Worm (Caenorhabditis elegans) whole organism, mixed stage, embryonic: ENCODE results near the gene picd-1.

Source experiments
- bed-3 ChIP-seq: fragments of 200-800 bp; sonication (Bioruptor generic); optimal IDR thresholded peaks from 3 replicates; lab custom pipeline; 2018; ENCODE audit warnings: mild to moderate bottlenecking, missing genetic modification characterization, moderate library complexity, missing compliant biosample characterization
- ceh-83 ChIP-seq: fragments of 200-800 bp; sonication (Bioruptor generic); optimal IDR thresholded peaks from 2 replicates; lab custom pipeline; 2018; ENCODE audit warnings: mild to moderate bottlenecking, missing genetic modification characterization, missing compliant biosample characterization
- drap-1 ChIP-seq: fragments of 200-800 bp; sonication (Bioruptor generic); optimal IDR thresholded peaks from 3 replicates; lab custom pipeline; 2018; ENCODE audit warnings: mild to moderate bottlenecking, missing genetic modification characterization, missing compliant biosample characterization
- hlh-1 ChIP-seq: fragments of 150-350 bp; optimal IDR thresholded peaks from 2 replicates; lab custom pipeline; 2014; ENCODE audit warnings: missing biosample characterization, missing genetic modification reagents, missing genetic modification characterization
- lsy-2 ChIP-seq: fragments of 150-350 bp; optimal IDR thresholded peaks from 2 replicates; lab custom pipeline; 2014; ENCODE audit warnings: missing biosample characterization, missing genetic modification characterization
- mls-2 ChIP-seq: sonication (generic microtip); optimal IDR thresholded peaks from 2 replicates; lab custom pipeline; 2016; ENCODE audit warnings: mild to moderate bottlenecking, missing genetic modification characterization, moderate library complexity, missing compliant biosample characterization
- nhr-2 ChIP-seq: fragments of 150-350 bp; optimal IDR thresholded peaks from 2 replicates; lab custom pipeline; 2014; ENCODE audit warnings: missing biosample characterization, missing genetic modification characterization
- nhr-237 ChIP-seq: fragments of 150-350 bp; optimal IDR thresholded peaks from 2 replicates; lab custom pipeline; 2014; ENCODE audit warnings: missing biosample characterization, missing genetic modification characterization
- nhr-76 ChIP-seq: sonication (generic microtip); optimal IDR thresholded peaks from 2 replicates; lab custom pipeline; 2017; ENCODE audit warnings: missing biosample characterization, missing genetic modification characterization
- sem-2 ChIP-seq: fragments of 200-800 bp; sonication (Bioruptor generic); optimal IDR thresholded peaks from 2 replicates; lab custom pipeline; 2018; ENCODE audit warnings: mild to moderate bottlenecking, missing genetic modification characterization, missing compliant biosample characterization
- snpc-4 ChIP-seq: fragments of 150-350 bp; optimal IDR thresholded peaks from 2 replicates; lab custom pipeline; 2014; ENCODE audit warnings: missing biosample characterization, missing genetic modification characterization
- sptf-1 ChIP-seq: sonication (generic microtip); optimal IDR thresholded peaks from 2 replicates; lab custom pipeline; 2017; ENCODE audit warnings: mild to moderate bottlenecking, missing genetic modification characterization, moderate library complexity, missing compliant biosample characterization
- tbx-8 ChIP-seq: fragments of 200-800 bp; sonication (Bioruptor generic); optimal IDR thresholded peaks from 2 replicates; lab custom pipeline; 2018; ENCODE audit warnings: mild to moderate bottlenecking, missing genetic modification characterization, moderate library complexity, missing compliant biosample characterization
- unc-120 ChIP-seq: sonication (generic microtip); optimal IDR thresholded peaks from 2 replicates; lab custom pipeline; 2017; ENCODE audit warnings: missing genetic modification characterization, missing compliant biosample characterization; ENCODE audit not compliant: poor library complexity, severe bottlenecking
- unc-39 ChIP-seq: fragments of 150-350 bp; optimal IDR thresholded peaks from 2 replicates; lab custom pipeline; 2014; ENCODE audit warnings: missing biosample characterization, missing genetic modification characterization

Gene picd-1

ce11 chrV:166687-167086 lies 62.1 kb downstream of the picd-1 start, which contains the start of gene Y108G3AL.2:
Gene Y108G3AL.2 (plus strand): TSS chrV:166987.
- TF ChIP-seq sem-2 (GFP tag; lab: Kevin White, UChicago) (no peak), nhr-237 (tag; lab: Kevin White, UChicago) (no peak), tbx-8 (GFP tag; lab: Kevin White, UChicago) (no peak), hlh-1 (no peak), snpc-4 (tag; lab: Kevin White, UChicago) (no peak), unc-39 (tag; lab: Kevin White, UChicago) (no peak), lsy-2 (tag; lab: Kevin White, UChicago) (no peak), mls-2 (tag; lab: Kevin White, UChicago) (no peak), nhr-2 (tag; lab: Kevin White, UChicago) (no peak), bed-3 (GFP tag; lab: Kevin White, UChicago) (no peak), unc-120 (tag; lab: Kevin White, UChicago) (no peak), nhr-76 (no peak), drap-1 (GFP tag; lab: Kevin White, UChicago) (no peak), ceh-83 (no peak), sptf-1 (tag; lab: Kevin White, UChicago) (no peak)
